Fruit fly (Drosophila melanogaster): ENCODE measurements around the gene CG4789.

CG4789 gene

DNA sequence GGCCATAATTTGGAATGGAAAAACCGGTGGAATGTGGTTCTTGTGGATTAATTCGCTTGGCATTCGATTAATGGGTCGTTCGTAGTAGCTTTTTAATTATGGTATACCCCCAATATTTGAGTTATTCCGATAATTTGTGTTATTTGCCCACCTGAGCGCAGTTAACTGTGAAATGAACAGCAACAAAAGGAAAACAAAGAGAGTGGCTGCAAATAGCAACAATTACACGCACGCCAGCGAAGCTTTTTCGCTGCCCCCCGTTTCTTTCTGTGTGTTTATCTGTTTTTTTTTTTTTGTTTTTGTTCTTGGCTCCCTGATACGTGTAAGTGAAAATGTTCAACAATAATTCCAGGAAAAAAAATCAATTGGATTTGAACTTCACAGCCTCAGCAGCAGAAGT, 816 bp upstream of the CG4789 start:
- TF ChIP-seq Clk (GFP tag; optimal IDR thresholded peaks at IDR 0.05) (no peak), cnc (optimal IDR thresholded peaks at IDR 0.05) (no peak), CG1620 (GFP tag; optimal IDR thresholded peaks at IDR 0.05) (no peak), bab1 (GFP tag; optimal IDR thresholded peaks at IDR 0.05) (peak; percentile 18), Mnt (GFP tag; optimal IDR thresholded peaks at IDR 0.05) (peak; percentile 17), toe (GFP tag; optimal IDR thresholded peaks at IDR 0.05) (no peak), tj (GFP tag; optimal IDR thresholded peaks at IDR 0.05) (peak; percentile 1), CG7045 (GFP tag; optimal IDR thresholded peaks at IDR 0.05) (no peak), CG14711 (tag; optimal IDR thresholded peaks at IDR 0.05) (no peak), CG11617 (GFP tag; optimal IDR thresholded peaks at IDR 0.05) (no peak), CG12768 (GFP tag; optimal IDR thresholded peaks at IDR 0.05) (no peak), Hr96 (GFP tag; optimal IDR thresholded peaks at IDR 0.05) (no peak), cic (GFP tag; optimal IDR thresholded peaks at IDR 0.05) (no peak), CG5204 (GFP tag; optimal IDR thresholded peaks at IDR 0.05) (no peak), CG7101 (tag; optimal IDR thresholded peaks at IDR 0.05) (peak; percentile 4), CG33017 (tag; optimal IDR thresholded peaks at IDR 0.05) (no peak), pad (GFP tag; optimal IDR thresholded peaks at IDR 0.05) (no peak), Crg-1 (GFP tag; optimal IDR thresholded peaks at IDR 0.05) (no peak), ovo (GFP tag; optimal IDR thresholded peaks at IDR 0.05) (no peak), kay (GFP tag; ENCODE audit: borderline replicate concordance) (no peak)

DNA sequence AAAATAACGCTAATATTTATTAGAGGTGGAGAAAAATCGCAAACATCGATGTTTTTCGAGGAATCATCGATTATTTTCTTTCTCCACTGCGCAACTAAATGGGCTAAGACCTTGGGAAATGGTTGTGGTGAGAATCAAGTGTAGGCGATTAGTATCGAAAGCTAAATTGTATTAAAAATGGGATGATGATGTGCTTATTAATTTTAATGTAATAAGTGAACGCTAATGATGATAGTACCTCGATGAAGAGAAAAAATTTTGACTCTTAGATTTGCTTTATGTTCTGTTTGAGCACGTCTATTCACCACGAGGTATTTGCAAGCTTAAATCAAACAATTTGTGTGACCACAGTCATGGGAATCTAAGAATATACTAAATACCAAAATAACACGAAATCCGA, 2.6 kb downstream of the CG4789 start, which contains the start of the genes Rai1 and CG13005:
Rai1 (minus strand) TSS at position 46 of the 400 bp plus-strand sequence.
CG13005 (plus strand) TSS at position 352 of the 400 bp plus-strand sequence.
- no peak for TF ChIP-seq CG7101 (tag; optimal IDR thresholded peaks at IDR 0.05)
- peak; percentile 35 for TF ChIP-seq CG1620 (GFP tag; optimal IDR thresholded peaks at IDR 0.05)

DNA sequence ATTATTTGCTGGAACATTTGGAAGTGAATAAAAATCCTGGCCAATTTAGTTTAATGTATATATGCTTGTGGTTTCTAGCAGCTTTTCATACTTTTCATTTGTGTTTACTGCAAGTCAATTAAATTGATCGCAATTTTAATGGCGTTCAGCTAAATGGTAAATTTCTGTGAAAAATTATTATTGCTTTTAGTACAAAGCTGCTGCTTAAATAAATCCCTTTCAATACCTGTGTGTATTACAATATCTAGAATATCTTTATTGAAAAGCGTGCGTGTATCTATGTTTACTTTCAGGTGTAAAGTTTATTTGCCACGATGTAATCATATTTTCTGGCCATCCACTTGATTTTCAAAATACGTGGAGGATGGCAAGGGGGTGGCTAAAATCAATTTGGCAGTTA, 5.0 kb downstream of the CG4789 start, which contains the start of gene ppk28:
ppk28 (plus strand) TSS at position 301 of the 400 bp plus-strand sequence.
- TF ChIP-seq Clk (GFP tag; optimal IDR thresholded peaks at IDR 0.05) (no peak), Hr96 (GFP tag; optimal IDR thresholded peaks at IDR 0.05) (no peak), CG5204 (GFP tag; optimal IDR thresholded peaks at IDR 0.05) (no peak), CG12768 (GFP tag; optimal IDR thresholded peaks at IDR 0.05) (no peak), CG1620 (GFP tag; optimal IDR thresholded peaks at IDR 0.05) (no peak), CG33017 (tag; optimal IDR thresholded peaks at IDR 0.05) (no peak), tj (GFP tag; optimal IDR thresholded peaks at IDR 0.05) (no peak), cic (GFP tag; optimal IDR thresholded peaks at IDR 0.05) (no peak)

DNA sequence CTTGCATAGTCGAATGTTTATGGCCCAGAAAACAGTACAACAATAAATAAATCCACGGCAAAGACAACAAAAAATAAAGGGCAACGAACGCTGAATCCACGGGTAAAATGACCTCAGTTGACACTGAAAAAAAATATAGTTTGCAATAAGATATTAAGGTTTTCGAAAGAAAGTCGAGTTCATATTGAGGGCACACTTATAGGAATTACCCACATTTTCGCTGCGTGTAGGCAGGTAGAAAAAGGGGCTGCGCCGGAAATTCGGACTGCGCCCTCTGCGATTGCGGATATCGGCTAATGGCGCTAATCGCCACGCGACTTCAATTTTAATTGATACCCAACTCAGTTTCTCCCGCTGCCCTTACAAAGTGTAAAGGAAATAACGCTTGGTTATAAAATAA, 7.9 kb downstream of the CG4789 start:
- TF ChIP-seq CG1620 (GFP tag; optimal IDR thresholded peaks at IDR 0.05): no peak
- no peak for TF ChIP-seq ovo (GFP tag; optimal IDR thresholded peaks at IDR 0.05)

DNA sequence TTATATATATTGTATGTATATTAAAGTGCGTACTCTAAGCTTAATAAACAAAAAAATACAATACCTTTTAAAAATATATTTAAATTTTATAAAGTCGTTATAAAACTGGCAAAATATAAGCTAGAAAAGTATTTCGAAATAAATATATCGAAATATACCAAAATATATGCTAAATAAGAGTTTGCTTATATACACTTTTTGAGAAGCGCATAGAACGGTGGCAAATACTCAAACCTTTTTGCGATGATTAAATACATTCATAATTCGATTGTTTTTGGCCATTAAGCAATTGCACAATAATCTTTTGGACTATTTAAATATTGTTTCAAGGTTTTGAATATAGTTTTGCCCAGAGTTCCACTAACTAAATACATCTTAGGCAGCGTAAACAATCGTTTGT, 8.4 kb downstream of the CG4789 start:
- TF ChIP-seq Crg-1 (GFP tag; optimal IDR thresholded peaks at IDR 0.05): no peak
- TF ChIP-seq CG14711 (tag; optimal IDR thresholded peaks at IDR 0.05): no peak
- no peak for TF ChIP-seq toe (GFP tag; optimal IDR thresholded peaks at IDR 0.05)
- no peak for TF ChIP-seq ovo (GFP tag; optimal IDR thresholded peaks at IDR 0.05)
- TF ChIP-seq CG7101 (tag; optimal IDR thresholded peaks at IDR 0.05): no peak
- no peak for TF ChIP-seq Hr96 (GFP tag; optimal IDR thresholded peaks at IDR 0.05)
- TF ChIP-seq CG11617 (GFP tag; optimal IDR thresholded peaks at IDR 0.05): no peak
- no peak for TF ChIP-seq cnc (optimal IDR thresholded peaks at IDR 0.05)
- TF ChIP-seq CG7045 (GFP tag; optimal IDR thresholded peaks at IDR 0.05): no peak
- TF ChIP-seq bab1 (GFP tag; optimal IDR thresholded peaks at IDR 0.05): no peak
- no peak for TF ChIP-seq tj (GFP tag; optimal IDR thresholded peaks at IDR 0.05)
- TF ChIP-seq CG1620 (GFP tag; optimal IDR thresholded peaks at IDR 0.05): no peak
- TF ChIP-seq cic (GFP tag; optimal IDR thresholded peaks at IDR 0.05): no peak
- TF ChIP-seq Mnt (GFP tag; optimal IDR thresholded peaks at IDR 0.05): no peak

DNA sequence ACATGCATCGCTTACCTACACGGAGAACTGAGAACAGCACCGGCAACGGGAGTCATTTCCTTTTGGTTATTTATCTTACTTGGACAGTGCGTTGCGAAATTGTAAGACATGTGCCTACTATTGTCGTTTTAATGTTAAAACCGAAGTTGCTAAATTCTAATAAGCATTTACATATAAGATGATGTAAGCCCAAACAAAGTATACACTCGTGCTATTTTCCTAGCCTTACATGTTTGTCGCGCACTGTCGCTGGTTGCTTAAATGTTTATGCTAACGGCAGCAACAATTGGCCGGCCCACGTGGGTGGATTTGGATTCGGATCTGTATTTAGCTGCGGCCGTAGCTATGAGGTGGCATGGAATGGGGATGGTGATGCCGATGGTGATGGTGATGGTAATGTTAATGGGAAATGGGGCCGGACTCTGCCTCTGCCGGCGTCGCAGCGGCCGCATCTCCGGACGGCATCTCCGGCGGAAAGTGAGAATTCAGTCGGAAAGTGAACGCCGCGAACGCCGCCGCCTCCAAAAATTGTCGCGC, 10.6 kb downstream of the CG4789 start, which contains the start of gene CG4829:
CG4829 (plus strand) TSS at position 487 of the 537 bp plus-strand sequence.
- no peak for TF ChIP-seq kay (GFP tag; ENCODE audit: borderline replicate concordance)
- TF ChIP-seq Hr96 (GFP tag; optimal IDR thresholded peaks at IDR 0.05): no peak
- TF ChIP-seq CG7101 (tag; optimal IDR thresholded peaks at IDR 0.05): peak; percentile 14
- TF ChIP-seq CG14711 (tag; optimal IDR thresholded peaks at IDR 0.05): no peak
- no peak for TF ChIP-seq bab1 (GFP tag; optimal IDR thresholded peaks at IDR 0.05)

DNA sequence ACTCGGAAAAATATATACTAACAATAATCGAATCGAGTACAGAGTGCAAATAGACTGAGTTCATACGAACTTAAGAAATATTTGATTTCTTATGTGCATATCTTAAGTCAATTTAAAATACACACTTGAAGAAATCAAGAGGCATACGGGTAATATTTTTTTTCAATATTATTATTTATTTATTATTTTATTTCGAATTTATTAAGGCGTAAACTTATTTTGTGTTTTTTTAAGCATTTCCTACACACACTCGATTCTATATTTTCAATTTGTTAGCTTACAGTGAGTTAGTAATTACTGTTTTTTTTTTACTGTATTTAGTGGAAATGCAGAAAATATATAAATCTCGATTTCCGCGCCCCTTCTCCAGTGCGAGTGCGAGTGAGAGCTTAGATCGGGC, 12.5 kb downstream of the CG4789 start:
- TF ChIP-seq CG1620 (GFP tag; optimal IDR thresholded peaks at IDR 0.05): no peak
- TF ChIP-seq bab1 (GFP tag; optimal IDR thresholded peaks at IDR 0.05): peak; percentile 5

DNA sequence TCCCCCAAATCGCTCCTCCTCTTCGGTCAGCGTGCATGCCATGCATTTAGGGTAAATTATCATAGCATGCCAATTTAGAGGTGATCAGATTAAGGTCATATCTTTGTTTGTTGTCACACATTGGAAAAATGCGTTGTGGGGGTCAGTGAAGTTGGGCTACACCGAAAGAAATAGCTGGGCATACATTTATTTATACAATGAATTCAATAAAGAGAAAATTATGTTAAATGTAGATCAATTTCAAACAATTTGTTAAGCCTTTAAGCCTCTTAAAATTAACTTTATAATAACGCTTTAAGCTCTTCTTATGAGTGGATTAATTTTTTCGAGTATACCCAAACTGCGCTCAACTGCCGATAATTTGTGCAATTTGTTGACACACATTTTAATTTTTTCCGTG, 13.6 kb downstream of the CG4789 start:
- TF ChIP-seq bab1 (GFP tag; optimal IDR thresholded peaks at IDR 0.05) (peak; percentile 27), cnc (optimal IDR thresholded peaks at IDR 0.05) (no peak)

All from whole organism, adult.